Fruit fly (Drosophila melanogaster) Kc167 (cell line): ENCODE measurements around the gene CG13460.

Experiments used
- Myc ChIP-seq: fragments of >200 bp; optimal IDR thresholded peaks from 2 replicates; lab custom pipeline; 2017; ENCODE audit warnings: missing external identifiers
- h ChIP-seq: fragments of >200 bp; optimal IDR thresholded peaks from 3 replicates; lab custom pipeline; 2018; ENCODE audit warnings: missing external identifiers
- insv ChIP-seq: fragments of >200 bp; optimal IDR thresholded peaks from 3 replicates; lab custom pipeline; 2018; ENCODE audit warnings: missing external identifiers
- psq ChIP-seq: fragments of >200 bp; optimal IDR thresholded peaks from 2 replicates; lab custom pipeline; 2017; ENCODE audit warnings: missing external identifiers

DNA sequence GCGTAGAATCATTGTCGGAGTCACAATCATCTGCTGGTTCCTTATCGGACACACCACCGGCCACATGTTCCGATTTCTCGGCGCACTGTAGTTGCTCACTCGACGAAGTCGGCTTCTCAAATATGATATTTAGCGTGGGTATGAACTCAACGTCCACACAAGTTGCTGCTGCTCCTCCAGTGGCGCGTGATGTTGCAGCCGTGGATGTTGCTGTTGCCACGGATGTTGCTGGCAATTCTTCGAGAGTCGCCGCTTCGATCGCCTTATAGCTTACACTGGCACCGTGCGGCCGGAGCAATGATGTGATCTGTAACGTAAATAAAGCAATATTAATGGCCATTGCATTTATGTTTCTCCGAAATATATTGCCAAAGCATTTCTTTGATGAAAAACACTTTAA is 22.8 kb upstream of the CG13460 start:
- TF ChIP-seq insv (no peak), h (lab: Kevin White, UChicago) (no peak), psq (lab: Kevin White, UChicago) (no peak), Myc (lab: Kevin White, UChicago) (no peak)
